Fruit fly (Drosophila melanogaster) whole organism, embryonic: Measurements from ENCODE around the gene stv.

Experiments used
- B-H1 ChIP-seq: fragments of 200-800 bp; sonication (Bioruptor generic); IDR thresholded peaks from 3 replicates; pipeline ENCODE4 v1.3.6; 2022; ENCODE audit warnings: missing biosample characterization, missing genetic modification characterization
- CG1024 ChIP-seq: fragments of 200-800 bp; sonication (Bioruptor generic); IDR thresholded peaks from 2 replicates; pipeline ENCODE4 v1.3.6; 2022; ENCODE audit warnings: missing biosample characterization, missing genetic modification characterization
- CG10321 ChIP-seq: fragments of 200-800 bp; sonication (Bioruptor generic); IDR thresholded peaks from 2 replicates; pipeline ENCODE4 v1.3.6; 2022; ENCODE audit warnings: missing biosample characterization, missing genetic modification characterization
- CG11456 ChIP-seq: fragments of 200-800 bp; sonication (Bioruptor generic); IDR thresholded peaks from 3 replicates; pipeline ENCODE4 v1.3.6; 2022; ENCODE audit warnings: missing biosample characterization, missing genetic modification characterization
- CG11504 ChIP-seq: fragments of 200-800 bp; sonication (Bioruptor generic); optimal IDR thresholded peaks from 3 replicates; lab custom pipeline; 2019; ENCODE audit warnings: missing biosample characterization, mild to moderate bottlenecking, missing genetic modification characterization, moderate library complexity
- CG11695 ChIP-seq: fragments of 200-800 bp; sonication (Bioruptor generic); IDR thresholded peaks from 3 replicates; pipeline ENCODE4 v1.3.6; 2022; ENCODE audit warnings: missing biosample characterization, missing genetic modification characterization
- CG12219 ChIP-seq: fragments of 200-800 bp; sonication (Bioruptor generic); optimal IDR thresholded peaks from 3 replicates; lab custom pipeline; 2018; ENCODE audit warnings: missing biosample characterization, mild to moderate bottlenecking, missing genetic modification characterization
- CG12236 ChIP-seq: fragments of 200-800 bp; sonication (Bioruptor generic); optimal IDR thresholded peaks from 2 replicates; lab custom pipeline; 2016; ENCODE audit warnings: missing biosample characterization, missing genetic modification characterization
- CG12391 ChIP-seq: fragments of 200-800 bp; sonication (Bioruptor generic); optimal IDR thresholded peaks from 3 replicates; lab custom pipeline; 2018; ENCODE audit warnings: missing biosample characterization, mild to moderate bottlenecking, missing genetic modification characterization, moderate library complexity
- CG12659 ChIP-seq: fragments of 200-800 bp; sonication (Bioruptor generic); optimal IDR thresholded peaks from 3 replicates; lab custom pipeline; 2017; ENCODE audit warnings: mild to moderate bottlenecking, missing biosample characterization, missing genetic modification reagents, missing genetic modification characterization
- CG13287 ChIP-seq: fragments of 200-800 bp; sonication (Bioruptor generic); IDR thresholded peaks from 2 replicates; pipeline ENCODE4 v1.3.6; 2022; ENCODE audit warnings: missing biosample characterization, missing genetic modification characterization; ENCODE audit not compliant: partially characterized antibody
- CG13424 ChIP-seq: fragments of 200-800 bp; sonication (Bioruptor generic); optimal IDR thresholded peaks from 2 replicates; lab custom pipeline; 2019; ENCODE audit warnings: missing biosample characterization, mild to moderate bottlenecking, missing genetic modification characterization, moderate library complexity
- CG1603 ChIP-seq: fragments of 200-800 bp; sonication (Bioruptor generic); optimal IDR thresholded peaks from 2 replicates; lab custom pipeline; 2019; ENCODE audit warnings: missing biosample characterization, mild to moderate bottlenecking, missing genetic modification characterization, moderate library complexity
- CG17186 ChIP-seq: fragments of 200-800 bp; sonication (Bioruptor generic); optimal IDR thresholded peaks from 3 replicates; lab custom pipeline; 2017; ENCODE audit warnings: missing biosample characterization, missing genetic modification reagents, missing genetic modification characterization
- CG17328 ChIP-seq: fragments of 200-800 bp; sonication (Bioruptor generic); IDR thresholded peaks from 2 replicates; pipeline ENCODE4 v1.3.6; 2022; ENCODE audit warnings: missing biosample characterization, missing genetic modification characterization
- CG17912 ChIP-seq: fragments of 200-800 bp; sonication (Bioruptor generic); optimal IDR thresholded peaks from 2 replicates; lab custom pipeline; 2018; ENCODE audit warnings: missing biosample characterization, mild to moderate bottlenecking, missing genetic modification characterization
- CG2875 ChIP-seq: fragments of 200-800 bp; sonication (Bioruptor generic); optimal IDR thresholded peaks from 2 replicates; lab custom pipeline; 2017; ENCODE audit warnings: missing biosample characterization, mild to moderate bottlenecking, missing genetic modification characterization, missing genetic modification reagents
- CG32532 ChIP-seq: fragments of 200-800 bp; sonication (Bioruptor generic); IDR thresholded peaks from 2 replicates; pipeline ENCODE4 v1.3.6; 2022; ENCODE audit warnings: missing biosample characterization, missing genetic modification characterization
- CG32767 ChIP-seq: fragments of 200-800 bp; sonication (Bioruptor generic); IDR thresholded peaks from 2 replicates; pipeline ENCODE4 v1.3.6; 2022; ENCODE audit warnings: missing biosample characterization, missing genetic modification characterization
- CG34376 ChIP-seq: fragments of 200-800 bp; sonication (Bioruptor generic); optimal IDR thresholded peaks from 2 replicates; lab custom pipeline; 2018; ENCODE audit warnings: missing biosample characterization, mild to moderate bottlenecking, missing genetic modification characterization
- CG4282 ChIP-seq: fragments of 200-800 bp; sonication (Bioruptor generic); optimal IDR thresholded peaks from 2 replicates; lab custom pipeline; 2016; ENCODE audit warnings: missing biosample characterization, missing genetic modification characterization
- CG4328 ChIP-seq: fragments of 200-800 bp; sonication (Bioruptor generic); optimal IDR thresholded peaks from 3 replicates; lab custom pipeline; 2017; ENCODE audit warnings: missing biosample characterization, missing genetic modification reagents, missing genetic modification characterization
- CG4360 ChIP-seq: fragments of 200-800 bp; sonication (Bioruptor generic); IDR thresholded peaks from 2 replicates; pipeline ENCODE4 v1.3.6; 2022; ENCODE audit warnings: missing biosample characterization, missing genetic modification characterization
- CG4617 ChIP-seq: fragments of 200-800 bp; sonication (Bioruptor generic); optimal IDR thresholded peaks from 3 replicates; lab custom pipeline; 2016; ENCODE audit warnings: missing biosample characterization, missing genetic modification characterization, borderline replicate concordance
- CG6272 ChIP-seq: fragments of 200-800 bp; sonication (Bioruptor generic); IDR thresholded peaks from 2 replicates; pipeline ENCODE4 v1.3.6; 2022; ENCODE audit warnings: missing biosample characterization, missing genetic modification characterization
- CG7839 ChIP-seq: fragments of 200-800 bp; sonication (Bioruptor generic); optimal IDR thresholded peaks from 3 replicates; lab custom pipeline; 2018; ENCODE audit warnings: missing biosample characterization, mild to moderate bottlenecking, missing genetic modification characterization, moderate library complexity
- Dbx ChIP-seq: fragments of 200-800 bp; sonication (Bioruptor generic); IDR thresholded peaks from 3 replicates; pipeline ENCODE4 v1.3.6; 2022; ENCODE audit warnings: missing biosample characterization, missing genetic modification characterization
- Dfd ChIP-seq, 2 experiments: fragments of >200 bp; optimal IDR thresholded peaks; 2 replicates each; lab custom pipeline; 2017; ENCODE audit warnings: missing biosample characterization in 2 of 2, missing genetic modification characterization in 2 of 2
- Doc3 ChIP-seq: fragments of 200-800 bp; sonication (Bioruptor generic); IDR thresholded peaks from 3 replicates; pipeline ENCODE4 v1.3.6; 2022; ENCODE audit warnings: missing biosample characterization, missing genetic modification characterization; ENCODE audit not compliant: partially characterized antibody
- H2.0 ChIP-seq: fragments of 200-800 bp; sonication (Bioruptor generic); IDR thresholded peaks from 2 replicates; pipeline ENCODE4 v1.3.6; 2022; ENCODE audit warnings: missing biosample characterization, missing genetic modification characterization
- Kr ChIP-seq: fragments of 200-800 bp; sonication (Bioruptor generic); optimal IDR thresholded peaks from 2 replicates; lab custom pipeline; 2017; ENCODE audit warnings: missing biosample characterization, mild to moderate bottlenecking, missing genetic modification characterization
- MESR4 ChIP-seq: fragments of 200-800 bp; sonication (Bioruptor generic); optimal IDR thresholded peaks from 2 replicates; lab custom pipeline; 2018; ENCODE audit warnings: missing biosample characterization, mild to moderate bottlenecking, missing genetic modification characterization, moderate library complexity
- Med ChIP-seq: fragments of 200-800 bp; sonication (Bioruptor generic); peaks from one replicate; lab custom pipeline; 2016; ENCODE audit warnings: missing biosample characterization, missing genetic modification characterization, mild to moderate bottlenecking, inconsistent platforms, moderate library complexity
- Nf-YC ChIP-seq: fragments of 200-800 bp; optimal IDR thresholded peaks from 3 replicates; lab custom pipeline; 2019; ENCODE audit warnings: missing biosample characterization, mild to moderate bottlenecking, missing genetic modification characterization, moderate library complexity
- Oaz ChIP-seq: fragments of 200-800 bp; sonication (Bioruptor generic); IDR thresholded peaks from 2 replicates; pipeline ENCODE4 v1.3.6; 2022; ENCODE audit warnings: missing biosample characterization, missing genetic modification characterization
- bsh ChIP-seq, 2 experiments: fragments of 200-800 bp; sonication (Bioruptor generic); optimal IDR thresholded peaks; 2 replicates each; lab custom pipeline; 2017 to 2018; ENCODE audit warnings: mild to moderate bottlenecking in 2 of 2, missing biosample characterization in 2 of 2, missing genetic modification characterization in 2 of 2, moderate library complexity in 1 of 2
- cato ChIP-seq: fragments of 200-800 bp; sonication (Bioruptor generic); optimal IDR thresholded peaks from 2 replicates; lab custom pipeline; 2016; ENCODE audit warnings: missing biosample characterization, missing genetic modification characterization, borderline replicate concordance
- ci ChIP-seq: fragments of 200-800 bp; sonication (Bioruptor generic); IDR thresholded peaks from 3 replicates; pipeline ENCODE4 v1.3.6; 2022; ENCODE audit warnings: missing biosample characterization, missing genetic modification characterization
- crol ChIP-seq: fragments of 200-800 bp; sonication (Bioruptor generic); IDR thresholded peaks from 2 replicates; pipeline ENCODE4 v1.3.6; 2022; ENCODE audit warnings: missing biosample characterization, missing genetic modification characterization
- gsb ChIP-seq: fragments of 200-800 bp; sonication (Bioruptor generic); IDR thresholded peaks from 2 replicates; pipeline ENCODE4 v1.3.6; 2022; ENCODE audit warnings: missing biosample characterization, missing genetic modification characterization
- kay ChIP-seq: fragments of 200-800 bp; sonication (Bioruptor generic); optimal IDR thresholded peaks from 2 replicates; lab custom pipeline; 2016; ENCODE audit warnings: missing biosample characterization, missing genetic modification characterization
- nom ChIP-seq: fragments of 200-800 bp; sonication (Bioruptor generic); optimal IDR thresholded peaks from 2 replicates; lab custom pipeline; 2017; ENCODE audit warnings: missing biosample characterization, missing genetic modification characterization, mild to moderate bottlenecking, moderate library complexity, missing genetic modification reagents
- pros ChIP-seq: fragments of 200-800 bp; sonication (Bioruptor generic); optimal IDR thresholded peaks from 3 replicates; lab custom pipeline; 2019; ENCODE audit warnings: missing biosample characterization, mild to moderate bottlenecking, missing genetic modification characterization, moderate library complexity
- pum ChIP-seq: fragments of 200-800 bp; sonication (Bioruptor generic); optimal IDR thresholded peaks from 2 replicates; lab custom pipeline; 2016; ENCODE audit warnings: missing biosample characterization, missing genetic modification characterization
- row ChIP-seq: fragments of 200-800 bp; sonication (Bioruptor generic); IDR thresholded peaks from 3 replicates; pipeline ENCODE4 v1.3.6; 2022; ENCODE audit warnings: missing biosample characterization, missing genetic modification characterization
- salm ChIP-seq: fragments of 200-800 bp; sonication (Bioruptor generic); optimal IDR thresholded peaks from 2 replicates; lab custom pipeline; 2018; ENCODE audit warnings: missing biosample characterization, mild to moderate bottlenecking, missing genetic modification characterization
- tin ChIP-seq: fragments of 200-800 bp; sonication (Bioruptor generic); optimal IDR thresholded peaks from 3 replicates; lab custom pipeline; 2016; ENCODE audit warnings: missing biosample characterization, missing genetic modification characterization
- vvl ChIP-seq: fragments of 200-800 bp; sonication (Bioruptor generic); IDR thresholded peaks from 2 replicates; pipeline ENCODE4 v1.3.6; 2022; ENCODE audit warnings: missing biosample characterization, missing genetic modification characterization

stv gene

DNA sequence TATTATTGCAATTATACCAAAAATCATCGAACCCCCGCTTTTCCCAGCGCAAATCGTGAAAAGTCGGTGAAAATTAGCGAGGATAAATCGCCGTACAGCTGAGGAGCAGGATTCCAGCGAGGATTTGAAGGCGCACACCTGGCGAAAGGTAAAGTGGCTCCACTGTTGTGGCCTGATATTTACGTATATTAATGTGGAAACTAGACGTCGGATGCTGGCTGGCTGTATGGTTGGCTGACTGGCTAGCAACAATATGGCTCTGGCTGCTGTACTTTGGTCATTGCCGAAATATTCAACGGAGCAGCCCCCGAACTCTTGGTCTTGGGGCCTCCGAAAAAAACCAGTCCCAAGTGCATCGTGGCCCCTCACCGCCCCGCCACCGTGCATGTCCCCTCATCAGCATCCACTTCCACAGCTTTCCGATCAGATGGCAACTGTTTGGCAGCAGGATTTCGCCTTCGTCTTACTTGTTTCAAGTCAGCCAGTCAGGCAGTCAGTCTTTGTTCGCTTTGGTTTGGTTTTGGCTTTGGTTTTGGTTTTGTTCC is 9.6 kb downstream of the stv start (continued):
- TF ChIP-seq CG11456 (GFP tag; lab: Robert Waterston, UW) (no peak), H2.0 (GFP tag; lab: Robert Waterston, UW) (no peak), crol (GFP tag; lab: Robert Waterston, UW) (peak; percentile 88), CG13287 (GFP tag; lab: Robert Waterston, UW) (peak; percentile 5; the same call in 1 of the 2 replicates), nom (GFP tag; lab: Kevin White, UChicago) (peak; percentile 51), row (GFP tag; lab: Robert Waterston, UW) (0 out of 3 replicates have a peak, but pooled peaks have one; percentile 4), MESR4 (peak; percentile 95), Med (GFP tag; lab: Kevin White, UChicago) (peak; percentile 72), CG11695 (GFP tag; lab: Robert Waterston, UW) (peak; percentile 31; the same call in 1 of the 3 replicates), CG4617 (GFP tag; lab: Kevin White, UChicago) (peak; percentile 16), bsh (GFP tag; optimal IDR thresholded peaks at IDR 0.05; lab: Kevin White, UChicago) (peak in 1 of 2 experiments; percentile 33), Doc3 (0 out of 3 replicates have a peak, but pooled peaks have one; percentile 44), Kr (no peak)

DNA sequence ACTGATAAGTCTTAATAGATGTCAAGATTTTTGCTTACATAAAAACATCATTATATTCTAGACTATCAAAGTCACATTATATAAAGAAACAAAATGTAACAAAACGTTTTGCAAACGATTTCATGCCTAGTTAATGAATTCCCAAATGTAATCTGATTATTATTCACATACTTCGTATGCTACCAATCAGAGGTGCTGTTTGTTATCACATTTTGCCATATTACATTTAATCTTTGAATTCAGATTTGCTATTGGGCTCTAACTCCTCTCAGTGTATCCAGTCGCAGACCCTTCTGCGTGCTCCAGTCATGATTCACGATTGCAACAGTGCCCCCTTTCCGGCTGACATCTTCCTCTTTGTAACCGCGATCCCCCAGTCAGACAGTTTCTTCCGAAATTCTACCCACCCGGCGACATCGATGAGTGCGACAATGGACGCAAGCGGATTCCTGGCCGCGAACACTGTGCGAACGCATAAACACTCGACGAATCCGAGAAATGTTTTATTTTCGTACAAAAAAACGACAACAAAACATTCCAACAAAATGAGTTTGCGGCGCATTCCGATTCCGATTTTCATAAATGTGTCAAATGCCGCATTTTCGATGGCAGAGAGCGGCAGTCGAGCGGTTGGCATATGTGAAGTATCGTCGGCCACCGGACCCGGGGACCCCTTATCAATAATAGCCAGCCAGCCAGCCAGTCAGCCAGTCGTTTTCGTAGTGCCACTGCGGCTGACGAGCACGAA is 11.0 kb downstream of the stv start:
- TF ChIP-seq Nf-YC (tag; lab: Kevin White, UChicago) (no peak), CG32767 (GFP tag; lab: Robert Waterston, UW) (no peak), CG12236 (GFP tag; lab: Kevin White, UChicago) (no peak), CG1024 (GFP tag; lab: Robert Waterston, UW) (no peak), salm (tag; lab: Kevin White, UChicago) (no peak), CG17186 (no peak), CG7839 (no peak), CG12219 (GFP tag; lab: Kevin White, UChicago) (no peak), Dfd (GFP tag; optimal IDR thresholded peaks at IDR 0.05; lab: Kevin White, UChicago) (no peak), CG6272 (GFP tag; lab: Robert Waterston, UW) (no peak), B-H1 (no peak), CG12391 (tag; lab: Kevin White, UChicago) (no peak), CG2875 (GFP tag; lab: Kevin White, UChicago) (no peak), gsb (GFP tag; lab: Robert Waterston, UW) (no peak), CG17912 (no peak), CG32532 (GFP tag; lab: Robert Waterston, UW) (no peak), Dbx (GFP tag; lab: Robert Waterston, UW) (0 out of 3 replicates have a peak, but pooled peaks have one; percentile 16), CG4328 (GFP tag; lab: Kevin White, UChicago) (no peak), CG17328 (no peak), pum (GFP tag; lab: Kevin White, UChicago) (no peak), CG1603 (tag; lab: Kevin White, UChicago) (no peak), cato (GFP tag; lab: Kevin White, UChicago) (no peak), CG34376 (GFP tag; lab: Kevin White, UChicago) (no peak), CG4360 (GFP tag; lab: Robert Waterston, UW) (no peak), pros (no peak), CG4282 (GFP tag; lab: Kevin White, UChicago) (no peak), CG11504 (tag; lab: Kevin White, UChicago) (peak; percentile 44), CG13424 (no peak), vvl (GFP tag; lab: Robert Waterston, UW) (0 out of 2 replicates have a peak, but pooled peaks have one; percentile 36), tin (GFP tag; lab: Kevin White, UChicago) (no peak), CG10321 (GFP tag; lab: Robert Waterston, UW) (no peak), kay (peak; percentile 14), CG12659 (no peak), ci (peak; percentile 47; the same call in 1 of the 3 replicates), Oaz (GFP tag; lab: Robert Waterston, UW) (no peak)
